Worm (Caenorhabditis elegans): ENCODE data around the gene F10G7.9.
A peak's percentile ranks its signal among the peaks of the same experiment; 100 is the strongest.

DNA sequence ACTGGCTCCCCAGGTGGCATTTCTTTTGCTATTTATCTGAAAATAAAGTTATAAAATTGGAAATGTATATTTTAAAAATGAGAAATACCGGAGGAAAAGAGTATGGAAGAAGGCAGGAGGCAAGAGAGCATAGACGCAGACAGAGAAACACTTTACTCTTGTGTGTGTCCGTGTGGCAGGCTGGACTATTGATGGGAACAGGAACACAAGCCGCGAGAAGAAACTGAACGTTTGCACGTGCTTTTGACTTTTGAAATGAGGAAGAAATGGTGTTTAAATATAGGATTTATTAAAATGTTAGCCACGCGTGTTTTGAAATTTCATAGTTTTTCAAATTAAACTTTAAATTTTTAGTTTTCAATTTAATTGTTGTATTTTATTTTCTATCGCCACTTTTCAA is 19.8 kb upstream of the F10G7.9 start, which contains the start of gene F10G7.10:
- TF ChIP-seq mep-1 (tag; optimal IDR thresholded peaks at IDR 0.05) = peak; percentile 15
- TF ChIP-seq unc-62 (GFP tag; optimal IDR thresholded peaks at IDR 0.05) = no peak
- TF ChIP-seq tlp-1 (tag; optimal IDR thresholded peaks at IDR 0.05) = no peak
- TF ChIP-seq dpl-1 (GFP tag; optimal IDR thresholded peaks at IDR 0.05) = peak in 1 of 3 experiments; percentile 4
- no peak for TF ChIP-seq egl-27 (tag; optimal IDR thresholded peaks at IDR 0.05)
- no peak for TF ChIP-seq nhr-85 (tag)
- TF ChIP-seq ceh-82 (tag; optimal IDR thresholded peaks at IDR 0.05) = no peak
